Fruit fly (Drosophila melanogaster): ENCODE measurements around the gene CG43331.

- TF ChIP-seq CG8478 (optimal IDR thresholded peaks at IDR 0.05) (no peak), CTCF (optimal IDR thresholded peaks at IDR 0.05) (no peak)
These were observed 43.2 kb downstream of the CG43331 start for dm6 chr3L:22460428-22460827.
